Fruit fly (Drosophila melanogaster): ENCODE results near the gene CG12268.

DNA sequence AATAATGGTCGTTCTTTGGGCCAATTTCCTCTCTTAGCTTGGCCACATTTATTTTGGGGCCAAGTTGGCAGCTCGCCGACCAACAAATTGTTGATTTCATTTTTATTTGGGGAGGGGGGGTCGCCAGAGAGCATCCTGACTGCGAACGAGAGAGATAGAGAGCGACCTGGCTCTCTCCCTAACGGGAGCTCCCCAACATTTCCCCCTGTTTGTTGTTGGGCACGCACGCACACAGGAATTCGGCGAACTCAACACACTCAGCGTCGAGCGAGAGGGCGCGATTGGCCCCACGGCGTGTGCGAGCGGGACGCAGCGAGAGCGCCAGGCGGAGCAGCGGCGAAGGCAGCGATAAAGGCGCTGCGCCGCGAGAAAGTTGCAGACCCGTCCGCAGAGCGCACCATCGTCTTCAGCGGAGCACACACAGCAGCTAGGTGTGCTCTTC lies 14.6 kb upstream of the CG12268 start, which contains the start of gene CG31140:
- TF ChIP-seq CG12768 (GFP tag; optimal IDR thresholded peaks at IDR 0.05) (no peak), Clk (GFP tag; optimal IDR thresholded peaks at IDR 0.05) (no peak), cic (GFP tag; optimal IDR thresholded peaks at IDR 0.05) (no peak), CG14711 (tag; optimal IDR thresholded peaks at IDR 0.05) (no peak)
